Worm (Caenorhabditis elegans) whole organism, L2 larva: Measurements from ENCODE around the gene F54D12.10.

Source experiments
- F13H6.1 ChIP-seq: sonication (generic microtip); optimal IDR thresholded peaks from 2 replicates; lab custom pipeline; 2016; ENCODE audit warnings: missing genetic modification characterization, missing compliant biosample characterization
- R02D3.7 ChIP-seq: fragments of 150-350 bp; optimal IDR thresholded peaks from 2 replicates; lab custom pipeline; 2014; ENCODE audit warnings: missing biosample characterization, missing genetic modification characterization
- Y55F3AM.14 ChIP-seq: fragments of 200-800 bp; sonication (Bioruptor generic); optimal IDR thresholded peaks from 2 replicates; lab custom pipeline; 2018; ENCODE audit warnings: mild to moderate bottlenecking, missing genetic modification characterization, missing compliant biosample characterization
- ZK546.5 ChIP-seq: sonication (generic microtip); optimal IDR thresholded peaks from 2 replicates; lab custom pipeline; 2017; ENCODE audit warnings: missing biosample characterization, missing genetic modification characterization
- alr-1 ChIP-seq: fragments of 150-350 bp; optimal IDR thresholded peaks from 2 replicates; lab custom pipeline; 2014; ENCODE audit warnings: missing biosample characterization, missing genetic modification characterization
- blmp-1 ChIP-seq: sonication (generic microtip); optimal IDR thresholded peaks from 2 replicates; lab custom pipeline; 2017; ENCODE audit warnings: missing genetic modification characterization, mild to moderate bottlenecking, missing compliant biosample characterization, antibody characterized with exemption, moderate library complexity; ENCODE audit not compliant: insufficient read depth
- ceh-16 ChIP-seq: fragments of 150-350 bp; optimal IDR thresholded peaks from 2 replicates; lab custom pipeline; 2014; ENCODE audit warnings: missing biosample characterization, missing genetic modification characterization
- ceh-82 ChIP-seq: fragments of 150-350 bp; optimal IDR thresholded peaks from 2 replicates; lab custom pipeline; 2014; ENCODE audit warnings: missing biosample characterization, missing genetic modification characterization
- dmd-4 ChIP-seq: sonication (generic microtip); optimal IDR thresholded peaks from 2 replicates; lab custom pipeline; 2017; ENCODE audit warnings: missing biosample characterization, missing genetic modification characterization
- egl-27 ChIP-seq: sonication (generic microtip); optimal IDR thresholded peaks from 3 replicates; lab custom pipeline; 2017; ENCODE audit warnings: missing biosample characterization, missing genetic modification reagents, missing genetic modification characterization
- elt-3 ChIP-seq: sonication (generic microtip); optimal IDR thresholded peaks from 2 replicates; lab custom pipeline; 2017; ENCODE audit warnings: missing biosample characterization, missing genetic modification characterization
- fos-1 ChIP-seq: fragments of 150-350 bp; optimal IDR thresholded peaks from 2 replicates; lab custom pipeline; 2014; ENCODE audit warnings: missing biosample characterization, missing genetic modification characterization
- gmeb-1 ChIP-seq: fragments of 150-350 bp; optimal IDR thresholded peaks from 2 replicates; lab custom pipeline; 2014; ENCODE audit warnings: missing biosample characterization, missing genetic modification characterization
- lin-11 ChIP-seq: fragments of 150-350 bp; sonication (generic microtip); optimal IDR thresholded peaks from 2 replicates; lab custom pipeline; 2014; ENCODE audit warnings: missing biosample characterization, missing genetic modification characterization, inconsistent platforms, mixed read lengths
- lin-13 ChIP-seq: fragments of 150-350 bp; optimal IDR thresholded peaks from 2 replicates; lab custom pipeline; 2014; ENCODE audit warnings: missing biosample characterization, missing genetic modification reagents, missing genetic modification characterization
- mab-5 ChIP-seq: fragments of 150-350 bp; optimal IDR thresholded peaks from 2 replicates; lab custom pipeline; 2014; ENCODE audit warnings: missing biosample characterization, missing genetic modification characterization
- mbf-1 ChIP-seq: sonication (generic microtip); optimal IDR thresholded peaks from 2 replicates; lab custom pipeline; 2017; ENCODE audit warnings: missing biosample characterization, missing genetic modification characterization
- mdl-1 ChIP-seq, 2 experiments: fragments of 150-350 bp in 1 of 2; sonication (generic microtip) in 1 of 2; optimal IDR thresholded peaks; 2 replicates each; lab custom pipeline; 2017; ENCODE audit warnings: missing biosample characterization in 2 of 2, missing genetic modification characterization in 2 of 2
- nhr-10 ChIP-seq: sonication (generic microtip); optimal IDR thresholded peaks from 2 replicates; lab custom pipeline; 2017; ENCODE audit warnings: missing biosample characterization, missing genetic modification characterization
- nhr-11 ChIP-seq: fragments of 150-350 bp; optimal IDR thresholded peaks from 2 replicates; lab custom pipeline; 2014; ENCODE audit warnings: missing biosample characterization, missing genetic modification characterization
- nhr-12 ChIP-seq: fragments of 150-350 bp; optimal IDR thresholded peaks from 2 replicates; lab custom pipeline; 2014; ENCODE audit warnings: missing biosample characterization, missing genetic modification characterization
- nhr-129 ChIP-seq: fragments of 150-350 bp; optimal IDR thresholded peaks from 2 replicates; lab custom pipeline; 2014; ENCODE audit warnings: missing biosample characterization, missing genetic modification characterization
- nhr-21 ChIP-seq: fragments of 150-350 bp; optimal IDR thresholded peaks from 2 replicates; lab custom pipeline; 2014; ENCODE audit warnings: missing biosample characterization, missing genetic modification characterization
- nhr-23 ChIP-seq: fragments of 150-350 bp; optimal IDR thresholded peaks from 2 replicates; lab custom pipeline; 2014; ENCODE audit warnings: missing biosample characterization, missing genetic modification reagents, missing genetic modification characterization
- nhr-237 ChIP-seq: fragments of 150-350 bp; optimal IDR thresholded peaks from 2 replicates; lab custom pipeline; 2014; ENCODE audit warnings: missing biosample characterization, missing genetic modification characterization
- nhr-25 ChIP-seq: fragments of 150-350 bp; sonication (generic microtip); optimal IDR thresholded peaks from 3 replicates; lab custom pipeline; 2014; ENCODE audit warnings: missing biosample characterization, missing genetic modification characterization
- peb-1 ChIP-seq: fragments of 150-350 bp; optimal IDR thresholded peaks from 2 replicates; lab custom pipeline; 2014; ENCODE audit warnings: missing biosample characterization, missing genetic modification characterization
- sem-4 ChIP-seq: fragments of 150-350 bp; optimal IDR thresholded peaks from 2 replicates; lab custom pipeline; 2014; ENCODE audit warnings: missing biosample characterization, missing genetic modification reagents, missing genetic modification characterization
- skn-1 ChIP-seq: sonication (generic microtip); optimal IDR thresholded peaks from 2 replicates; lab custom pipeline; 2017; ENCODE audit warnings: missing biosample characterization, missing genetic modification characterization
- sma-3 ChIP-seq: sonication (generic microtip); optimal IDR thresholded peaks from 2 replicates; lab custom pipeline; 2016; ENCODE audit warnings: missing genetic modification reagents, missing genetic modification characterization, missing compliant biosample characterization
- sma-9 ChIP-seq, 2 experiments: fragments of 150-350 bp in 1 of 2; sonication (generic microtip) in 1 of 2; optimal IDR thresholded peaks; 2 replicates each; lab custom pipeline; 2014 to 2016; ENCODE audit warnings: missing genetic modification characterization in 2 of 2, mild to moderate bottlenecking in 1 of 2, missing biosample characterization in 1 of 2, missing compliant biosample characterization in 1 of 2, missing genetic modification reagents in 1 of 2, moderate library complexity in 1 of 2
- snpc-4 ChIP-seq: fragments of 150-350 bp; optimal IDR thresholded peaks from 2 replicates; lab custom pipeline; 2014; ENCODE audit warnings: missing biosample characterization, missing genetic modification characterization
- unc-39 ChIP-seq: fragments of 150-350 bp; optimal IDR thresholded peaks from 2 replicates; lab custom pipeline; 2014; ENCODE audit warnings: missing biosample characterization, missing genetic modification characterization
- unc-62 ChIP-seq: fragments of 150-350 bp; optimal IDR thresholded peaks from 2 replicates; lab custom pipeline; 2014; ENCODE audit warnings: missing biosample characterization, missing genetic modification reagents, missing genetic modification characterization
- zag-1 ChIP-seq: fragments of 150-350 bp; optimal IDR thresholded peaks from 2 replicates; lab custom pipeline; 2014; ENCODE audit warnings: missing biosample characterization, missing genetic modification characterization
- ztf-11 ChIP-seq: sonication (generic microtip); optimal IDR thresholded peaks from 2 replicates; lab custom pipeline; 2017; ENCODE audit warnings: missing biosample characterization, missing genetic modification characterization

Gene F54D12.10

ce11 chrII:1371533-1371932, 6.6 kb downstream of the F54D12.10 start:
- TF ChIP-seq gmeb-1 (tag; lab: Kevin White, UChicago): no peak
- TF ChIP-seq sma-9 (GFP tag; optimal IDR thresholded peaks at IDR 0.05; lab: Kevin White, UChicago): no peak
- no peak for TF ChIP-seq sma-9 (tag; optimal IDR thresholded peaks at IDR 0.05; lab: Kevin White, UChicago)
- TF ChIP-seq nhr-25: no peak
- no peak for TF ChIP-seq ZK546.5 (tag; lab: Kevin White, UChicago)
- no peak for TF ChIP-seq nhr-10 (tag; lab: Kevin White, UChicago)
- no peak for TF ChIP-seq lin-11
- TF ChIP-seq ceh-82 (tag; lab: Kevin White, UChicago): no peak
- TF ChIP-seq egl-27 (tag; lab: Kevin White, UChicago): no peak
- TF ChIP-seq F13H6.1 (tag; lab: Kevin White, UChicago): no peak
- TF ChIP-seq sma-3 (GFP tag; lab: Kevin White, UChicago): no peak
- TF ChIP-seq mbf-1 (tag; lab: Kevin White, UChicago): no peak
- TF ChIP-seq sem-4 (tag; lab: Kevin White, UChicago): no peak
- TF ChIP-seq peb-1 (tag; lab: Kevin White, UChicago): no peak
- TF ChIP-seq snpc-4: no peak
- no peak for TF ChIP-seq fos-1 (tag; lab: Kevin White, UChicago)
- no peak for TF ChIP-seq ceh-16 (tag; lab: Kevin White, UChicago)
- no peak for TF ChIP-seq nhr-12 (tag; lab: Kevin White, UChicago)
- TF ChIP-seq skn-1: no peak
- no peak for TF ChIP-seq Y55F3AM.14 (GFP tag; lab: Kevin White, UChicago)
- no peak for TF ChIP-seq R02D3.7 (tag; lab: Kevin White, UChicago)
- TF ChIP-seq, all 48 proteins: peak for 0

ce11 chrII:1369322-1369721, 8.8 kb downstream of the F54D12.10 start:
- no peak for TF ChIP-seq egl-27 (tag; lab: Kevin White, UChicago)
- no peak for TF ChIP-seq alr-1 (tag; lab: Kevin White, UChicago)
- no peak for TF ChIP-seq sem-4 (tag; lab: Kevin White, UChicago)
- TF ChIP-seq nhr-237 (tag; lab: Kevin White, UChicago): no peak
- no peak for TF ChIP-seq nhr-23 (tag; lab: Kevin White, UChicago)
- TF ChIP-seq ztf-11 (tag; lab: Kevin White, UChicago): no peak
- TF ChIP-seq blmp-1: no peak
- TF ChIP-seq skn-1: no peak
- TF ChIP-seq mdl-1 (tag; optimal IDR thresholded peaks at IDR 0.05; lab: Kevin White, UChicago): no peak
- TF ChIP-seq nhr-11 (tag; lab: Kevin White, UChicago): no peak
- no peak for TF ChIP-seq dmd-4 (tag; lab: Kevin White, UChicago)

- no peak for TF ChIP-seq unc-62 (GFP tag; lab: Kevin White, UChicago)
- no peak for TF ChIP-seq Y55F3AM.14 (GFP tag; lab: Kevin White, UChicago)
Observed at ce11 chrII:1368756-1369155, 9.4 kb downstream of the F54D12.10 start.

ce11 chrII:1365985-1366384, 12.2 kb downstream of the F54D12.10 start:
- TF ChIP-seq ceh-16 (tag; lab: Kevin White, UChicago) (no peak), alr-1 (tag; lab: Kevin White, UChicago) (no peak), nhr-237 (tag; lab: Kevin White, UChicago) (no peak), unc-39 (tag; lab: Kevin White, UChicago) (no peak), mab-5 (no peak), sem-4 (tag; lab: Kevin White, UChicago) (no peak), ztf-11 (tag; lab: Kevin White, UChicago) (no peak), zag-1 (tag; lab: Kevin White, UChicago) (no peak)

ce11 chrII:1362423-1362822, 15.7 kb downstream of the F54D12.10 start:
- no peak for TF ChIP-seq nhr-23 (tag; lab: Kevin White, UChicago)
- no peak for TF ChIP-seq sma-3 (GFP tag; lab: Kevin White, UChicago)
- no peak for TF ChIP-seq nhr-25
- no peak for TF ChIP-seq lin-13 (GFP tag; lab: Kevin White, UChicago)
- TF ChIP-seq nhr-21: no peak
- no peak for TF ChIP-seq alr-1 (tag; lab: Kevin White, UChicago)
- TF ChIP-seq fos-1 (tag; lab: Kevin White, UChicago): no peak
- TF ChIP-seq blmp-1: no peak
- no peak for TF ChIP-seq unc-39 (tag; lab: Kevin White, UChicago)
- no peak for TF ChIP-seq elt-3
- TF ChIP-seq nhr-129: no peak
- TF ChIP-seq F13H6.1 (tag; lab: Kevin White, UChicago): no peak
- TF ChIP-seq skn-1: no peak
- TF ChIP-seq ceh-16 (tag; lab: Kevin White, UChicago): no peak
- TF ChIP-seq, all 48 proteins: peak for 0
